Worm (Caenorhabditis elegans) whole organism, L4 larva: ENCODE data around the gene F18G5.1.

ENCODE experiments used
- attf-4 ChIP-seq: sonication (generic microtip); optimal IDR thresholded peaks from 3 replicates; lab custom pipeline; 2017; ENCODE audit warnings: missing biosample characterization, missing genetic modification characterization
- cey-2 ChIP-seq: sonication (generic microtip); optimal IDR thresholded peaks from 3 replicates; lab custom pipeline; 2017; ENCODE audit warnings: missing genetic modification characterization, mild to moderate bottlenecking, missing compliant biosample characterization, antibody characterized with exemption, borderline replicate concordance; ENCODE audit not compliant: insufficient read depth
- dmd-6 ChIP-seq: fragments of 200-800 bp; sonication (Bioruptor generic); IDR thresholded peaks from 2 replicates; pipeline ENCODE4 v1.3.6; 2022; ENCODE audit warnings: missing genetic modification reagents, missing genetic modification characterization, missing compliant biosample characterization
- gei-8 ChIP-seq: fragments of 200-800 bp; sonication (Bioruptor generic); optimal IDR thresholded peaks from 2 replicates; lab custom pipeline; 2018; ENCODE audit warnings: mild to moderate bottlenecking, missing genetic modification characterization, missing compliant biosample characterization
- lin-1 ChIP-seq: fragments of 200-800 bp; sonication (Bioruptor generic); IDR thresholded peaks from 2 replicates; pipeline ENCODE4 v1.3.6; 2022; ENCODE audit warnings: missing genetic modification reagents, missing genetic modification characterization, missing compliant biosample characterization
- mdt-29 ChIP-seq: fragments of 200-800 bp; sonication (Bioruptor generic); IDR thresholded peaks from 2 replicates; pipeline ENCODE4 v1.3.6; 2022; ENCODE audit warnings: missing genetic modification reagents, missing genetic modification characterization, missing compliant biosample characterization
- nhr-76 ChIP-seq: fragments of 150-350 bp; optimal IDR thresholded peaks from 2 replicates; lab custom pipeline; 2014; ENCODE audit warnings: missing biosample characterization, missing genetic modification characterization
- nhr-77 ChIP-seq: fragments of 150-350 bp; optimal IDR thresholded peaks from 2 replicates; lab custom pipeline; 2014; ENCODE audit warnings: missing biosample characterization, missing genetic modification characterization
- snpc-4 ChIP-seq: fragments of 150-350 bp; optimal IDR thresholded peaks from 2 replicates; lab custom pipeline; 2014; ENCODE audit warnings: missing biosample characterization, missing genetic modification characterization
- unc-130 ChIP-seq: sonication (generic microtip); optimal IDR thresholded peaks from 2 replicates; lab custom pipeline; 2016; ENCODE audit warnings: missing genetic modification reagents, missing genetic modification characterization, missing compliant biosample characterization
- unc-39 ChIP-seq: sonication (generic microtip); optimal IDR thresholded peaks from 2 replicates; lab custom pipeline; 2017; ENCODE audit warnings: missing biosample characterization, missing genetic modification characterization
- zfp-3 ChIP-seq: fragments of 200-800 bp; sonication (Bioruptor generic); conservative IDR thresholded peaks from 2 replicates; pipeline ENCODE4 v1.3.6; 2022; ENCODE audit warnings: missing genetic modification reagents, missing genetic modification characterization, missing compliant biosample characterization
- ztf-11 ChIP-seq: fragments of 150-350 bp; optimal IDR thresholded peaks from 2 replicates; lab custom pipeline; 2014; ENCODE audit warnings: missing biosample characterization, missing genetic modification characterization

- no peak for TF ChIP-seq mdt-29 (GFP tag; lab: Robert Waterston, UW)
- no peak for TF ChIP-seq lin-1
- TF ChIP-seq unc-39 (tag; lab: Kevin White, UChicago), result no peak
- TF ChIP-seq unc-130 (GFP tag; lab: Kevin White, UChicago), result no peak
- no peak for TF ChIP-seq cey-2 (tag; lab: Kevin White, UChicago)
- TF ChIP-seq ztf-11 (tag; lab: Kevin White, UChicago), result no peak
- TF ChIP-seq nhr-77, result no peak
- no peak for TF ChIP-seq attf-4 (tag; lab: Kevin White, UChicago)
- TF ChIP-seq dmd-6 (GFP tag; lab: Robert Waterston, UW), result no peak
- TF ChIP-seq snpc-4 (tag; lab: Kevin White, UChicago), result no peak
- TF ChIP-seq nhr-76 (tag; lab: Kevin White, UChicago), result no peak
- no peak for TF ChIP-seq gei-8 (GFP tag; lab: Kevin White, UChicago)
- no peak for TF ChIP-seq zfp-3 (GFP tag; lab: Robert Waterston, UW)
Observed at ce11 chrX:9243257-9243656, 16.4 kb upstream of the F18G5.1 start, which contains the start of gene gpa-12.
